Fruit fly (Drosophila melanogaster) whole organism, embryonic: Measurements from ENCODE around the gene Coq7.
A peak's percentile ranks its signal among the peaks of the same experiment; 100 is the strongest.

ENCODE experiments used
- Abd-B ChIP-seq: fragments of 200-800 bp; sonication (Bioruptor generic); optimal IDR thresholded peaks from 2 replicates; lab custom pipeline; 2018; ENCODE audit warnings: missing biosample characterization, mild to moderate bottlenecking, missing genetic modification characterization, moderate library complexity
- CG10959 ChIP-seq: fragments of 200-800 bp; sonication (Bioruptor generic); IDR thresholded peaks from 2 replicates; pipeline ENCODE4 v1.3.6; 2022; ENCODE audit warnings: missing biosample characterization, missing genetic modification characterization
- CG10979 ChIP-seq: fragments of 200-800 bp; sonication (Bioruptor generic); optimal IDR thresholded peaks from 2 replicates; lab custom pipeline; 2018; ENCODE audit warnings: missing biosample characterization, mild to moderate bottlenecking, missing genetic modification characterization, moderate library complexity
- CG12104 ChIP-seq: fragments of 200-800 bp; sonication (Bioruptor generic); optimal IDR thresholded peaks from 3 replicates; lab custom pipeline; 2016; ENCODE audit warnings: missing biosample characterization, missing genetic modification characterization
- CG12236 ChIP-seq: fragments of 200-800 bp; sonication (Bioruptor generic); optimal IDR thresholded peaks from 2 replicates; lab custom pipeline; 2016; ENCODE audit warnings: missing biosample characterization, missing genetic modification characterization
- CG14710 ChIP-seq: fragments of 200-800 bp; sonication (Bioruptor generic); optimal IDR thresholded peaks from 3 replicates; lab custom pipeline; 2019; ENCODE audit warnings: missing biosample characterization, mild to moderate bottlenecking, missing genetic modification characterization, moderate library complexity
- CG15514 ChIP-seq: fragments of 200-800 bp; sonication (Bioruptor generic); optimal IDR thresholded peaks from 3 replicates; lab custom pipeline; 2017; ENCODE audit warnings: missing biosample characterization, missing genetic modification characterization, mild to moderate bottlenecking, moderate library complexity, missing genetic modification reagents
- CG15696 ChIP-seq: fragments of 200-800 bp; sonication (Bioruptor generic); optimal IDR thresholded peaks from 2 replicates; lab custom pipeline; 2019; ENCODE audit warnings: missing biosample characterization, mild to moderate bottlenecking, missing genetic modification characterization, moderate library complexity
- CG1647 ChIP-seq: fragments of 200-800 bp; sonication (Bioruptor generic); optimal IDR thresholded peaks from 3 replicates; lab custom pipeline; 2016; ENCODE audit warnings: missing biosample characterization, missing genetic modification characterization
- CG16813 ChIP-seq: fragments of 200-800 bp; sonication (Bioruptor generic); IDR thresholded peaks from 3 replicates; pipeline ENCODE4 v1.3.6; 2022; ENCODE audit warnings: missing biosample characterization, missing genetic modification characterization; ENCODE audit not compliant: partially characterized antibody
- CG18011 ChIP-seq: fragments of 200-800 bp; sonication (Bioruptor generic); optimal IDR thresholded peaks from 2 replicates; lab custom pipeline; 2017; ENCODE audit warnings: missing biosample characterization, missing genetic modification characterization, mild to moderate bottlenecking, moderate library complexity, missing genotype
- CG31388 ChIP-seq: fragments of 200-800 bp; sonication (Bioruptor generic); optimal IDR thresholded peaks from 2 replicates; lab custom pipeline; 2016; ENCODE audit warnings: missing biosample characterization, missing genetic modification characterization
- CG32772 ChIP-seq: fragments of 200-800 bp; sonication (Bioruptor generic); IDR thresholded peaks from 2 replicates; pipeline ENCODE4 v1.3.6; 2022; ENCODE audit warnings: missing biosample characterization, missing genetic modification characterization
- CG4282 ChIP-seq: fragments of 200-800 bp; sonication (Bioruptor generic); optimal IDR thresholded peaks from 2 replicates; lab custom pipeline; 2016; ENCODE audit warnings: missing biosample characterization, missing genetic modification characterization
- CG9727 ChIP-seq: fragments of 200-800 bp; sonication (Bioruptor generic); optimal IDR thresholded peaks from 3 replicates; lab custom pipeline; 2017; ENCODE audit warnings: missing biosample characterization, mild to moderate bottlenecking, missing genetic modification characterization
- Deaf1 ChIP-seq: fragments of 200-800 bp; optimal IDR thresholded peaks from 3 replicates; lab custom pipeline; 2019; ENCODE audit warnings: missing biosample characterization, mild to moderate bottlenecking, missing genetic modification characterization, moderate library complexity
- Doc3 ChIP-seq: fragments of 200-800 bp; sonication (Bioruptor generic); IDR thresholded peaks from 3 replicates; pipeline ENCODE4 v1.3.6; 2022; ENCODE audit warnings: missing biosample characterization, missing genetic modification characterization; ENCODE audit not compliant: partially characterized antibody
- Dp ChIP-seq: fragments of 200-800 bp; sonication (Bioruptor generic); optimal IDR thresholded peaks from 2 replicates; lab custom pipeline; 2018; ENCODE audit warnings: missing biosample characterization, mild to moderate bottlenecking, missing genetic modification characterization, moderate library complexity
- E2f1 ChIP-seq: fragments of 200-800 bp; sonication (Bioruptor generic); IDR thresholded peaks from 2 replicates; pipeline ENCODE4 v1.3.6; 2022; ENCODE audit warnings: missing biosample characterization, missing genetic modification characterization
- Elba2 ChIP-seq: fragments of 200-800 bp; sonication (Bioruptor generic); optimal IDR thresholded peaks from 3 replicates; lab custom pipeline; 2016; ENCODE audit warnings: missing biosample characterization, missing genetic modification characterization
- H2.0 ChIP-seq: fragments of 200-800 bp; sonication (Bioruptor generic); IDR thresholded peaks from 2 replicates; pipeline ENCODE4 v1.3.6; 2022; ENCODE audit warnings: missing biosample characterization, missing genetic modification characterization
- HLH4C ChIP-seq: fragments of 200-800 bp; sonication (Bioruptor generic); IDR thresholded peaks from 3 replicates; pipeline ENCODE4 v1.3.6; 2022; ENCODE audit warnings: missing biosample characterization, missing genetic modification characterization; ENCODE audit not compliant: partially characterized antibody
- Lim3 ChIP-seq: fragments of 200-800 bp; sonication (Bioruptor generic); IDR thresholded peaks from 2 replicates; pipeline ENCODE4 v1.3.6; 2022; ENCODE audit warnings: missing biosample characterization, missing genetic modification characterization
- Mad ChIP-seq: fragments of 200-800 bp; sonication (Bioruptor generic); optimal IDR thresholded peaks from 2 replicates; lab custom pipeline; 2016; ENCODE audit warnings: missing biosample characterization, missing genetic modification characterization
- Med ChIP-seq: fragments of 200-800 bp; sonication (Bioruptor generic); peaks from one replicate; lab custom pipeline; 2016; ENCODE audit warnings: missing biosample characterization, missing genetic modification characterization, mild to moderate bottlenecking, inconsistent platforms, moderate library complexity
- Mrtf ChIP-seq: fragments of 200-800 bp; sonication (Bioruptor generic); IDR thresholded peaks from 3 replicates; pipeline ENCODE4 v1.3.6; 2022; ENCODE audit warnings: missing biosample characterization, missing genetic modification characterization
- Sry-β ChIP-seq: fragments of 200-800 bp; sonication (Bioruptor generic); optimal IDR thresholded peaks from 2 replicates; lab custom pipeline; 2018; ENCODE audit warnings: missing biosample characterization, mild to moderate bottlenecking, missing genetic modification characterization, moderate library complexity
- Ssrp ChIP-seq: fragments of 200-800 bp; sonication (Bioruptor generic); optimal IDR thresholded peaks from 2 replicates; lab custom pipeline; 2018; ENCODE audit warnings: missing biosample characterization, mild to moderate bottlenecking, missing genetic modification characterization, moderate library complexity
- amos ChIP-seq: fragments of 200-800 bp; sonication (Bioruptor generic); IDR thresholded peaks from 2 replicates; pipeline ENCODE4 v1.3.6; 2022; ENCODE audit warnings: missing biosample characterization, missing genetic modification characterization; ENCODE audit not compliant: partially characterized antibody
- bbx ChIP-seq: fragments of 200-800 bp; sonication (Bioruptor generic); IDR thresholded peaks from 2 replicates; pipeline ENCODE4 v1.3.6; 2022; ENCODE audit warnings: missing biosample characterization, missing genetic modification characterization; ENCODE audit not compliant: partially characterized antibody
- cad ChIP-seq: fragments of >200 bp; optimal IDR thresholded peaks from 2 replicates; lab custom pipeline; 2017; ENCODE audit warnings: missing biosample characterization, missing genetic modification characterization
- chm ChIP-seq: fragments of 200-800 bp; sonication (Bioruptor generic); IDR thresholded peaks from 2 replicates; pipeline ENCODE4 v1.3.6; 2022; ENCODE audit warnings: missing biosample characterization, missing genetic modification characterization
- cwo ChIP-seq: fragments of 200-800 bp; sonication (Bioruptor generic); optimal IDR thresholded peaks from 3 replicates; lab custom pipeline; 2017; ENCODE audit warnings: missing biosample characterization, missing genetic modification characterization, mild to moderate bottlenecking, moderate library complexity, missing genetic modification reagents
- dmrt99B ChIP-seq: fragments of 200-800 bp; sonication (Bioruptor generic); optimal IDR thresholded peaks from 2 replicates; lab custom pipeline; 2018; ENCODE audit warnings: missing biosample characterization, mild to moderate bottlenecking, missing genetic modification characterization, moderate library complexity
- ems ChIP-seq: fragments of 200-800 bp; sonication (Bioruptor generic); optimal IDR thresholded peaks from 3 replicates; lab custom pipeline; 2016; ENCODE audit warnings: missing biosample characterization, missing genetic modification characterization
- fd3F ChIP-seq: fragments of 200-800 bp; sonication (Bioruptor generic); optimal IDR thresholded peaks from 2 replicates; lab custom pipeline; 2018; ENCODE audit warnings: missing biosample characterization, mild to moderate bottlenecking, missing genetic modification characterization, moderate library complexity
- ftz-f1 ChIP-seq: fragments of 200-800 bp; sonication (Bioruptor generic); optimal IDR thresholded peaks from 2 replicates; lab custom pipeline; 2016; ENCODE audit warnings: missing biosample characterization, missing genetic modification characterization
- gfzf ChIP-seq: fragments of 200-800 bp; sonication (Bioruptor generic); optimal IDR thresholded peaks from 2 replicates; lab custom pipeline; 2016; ENCODE audit warnings: missing biosample characterization, mild to moderate bottlenecking, missing genetic modification characterization, moderate library complexity
- grn ChIP-seq: fragments of 200-800 bp; sonication (Bioruptor generic); optimal IDR thresholded peaks from 3 replicates; lab custom pipeline; 2017; ENCODE audit warnings: missing biosample characterization, missing genetic modification characterization
- gsb ChIP-seq: fragments of 200-800 bp; sonication (Bioruptor generic); IDR thresholded peaks from 2 replicates; pipeline ENCODE4 v1.3.6; 2022; ENCODE audit warnings: missing biosample characterization, missing genetic modification characterization
- ind ChIP-seq: fragments of 200-800 bp; sonication (Bioruptor generic); optimal IDR thresholded peaks from 3 replicates; lab custom pipeline; 2016; ENCODE audit warnings: missing biosample characterization, missing genetic modification characterization
- kni ChIP-seq: fragments of 200-800 bp; sonication (Bioruptor generic); optimal IDR thresholded peaks from 3 replicates; lab custom pipeline; 2017; ENCODE audit warnings: mild to moderate bottlenecking, missing biosample characterization, missing genetic modification reagents, missing genetic modification characterization
- pita ChIP-seq: fragments of 200-800 bp; sonication (Bioruptor generic); optimal IDR thresholded peaks from 2 replicates; lab custom pipeline; 2017; ENCODE audit warnings: missing biosample characterization, mild to moderate bottlenecking, missing genetic modification characterization
- row ChIP-seq: fragments of 200-800 bp; sonication (Bioruptor generic); IDR thresholded peaks from 3 replicates; pipeline ENCODE4 v1.3.6; 2022; ENCODE audit warnings: missing biosample characterization, missing genetic modification characterization
- sim ChIP-seq: fragments of 200-800 bp; sonication (Bioruptor generic); IDR thresholded peaks from 2 replicates; pipeline ENCODE4 v1.3.6; 2022; ENCODE audit warnings: missing biosample characterization, missing genetic modification characterization
- stwl ChIP-seq: fragments of 200-800 bp; sonication (Bioruptor generic); optimal IDR thresholded peaks from 3 replicates; lab custom pipeline; 2018; ENCODE audit warnings: missing biosample characterization, mild to moderate bottlenecking, missing genetic modification characterization, moderate library complexity
- tap ChIP-seq: fragments of 200-800 bp; optimal IDR thresholded peaks from 3 replicates; lab custom pipeline; 2019; ENCODE audit warnings: missing biosample characterization, mild to moderate bottlenecking, missing genetic modification characterization, moderate library complexity
- usp ChIP-seq: fragments of >200 bp; optimal IDR thresholded peaks from 2 replicates; lab custom pipeline; 2017; ENCODE audit warnings: missing biosample characterization, missing genetic modification characterization
- yki ChIP-seq: fragments of >200 bp; optimal IDR thresholded peaks from 3 replicates; lab custom pipeline; 2018
- z ChIP-seq: fragments of 200-800 bp; sonication (Bioruptor generic); IDR thresholded peaks from 3 replicates; pipeline ENCODE4 v1.3.6; 2022; ENCODE audit warnings: missing biosample characterization, missing genetic modification characterization
- zfh1 ChIP-seq: fragments of 200-800 bp; sonication (Bioruptor generic); IDR thresholded peaks from 3 replicates; pipeline ENCODE4 v1.3.6; 2022; ENCODE audit warnings: missing biosample characterization, missing genetic modification characterization

Gene Coq7

dm6 chrX:6794190-6794589, 23.2 kb downstream of the Coq7 start (continued):
- TF ChIP-seq CG15696 (peak; percentile 26), CG12104 (GFP tag; lab: Kevin White, UChicago) (peak; percentile 65), tap (tag; lab: Kevin White, UChicago) (peak; percentile 77), Mrtf (GFP tag; lab: Robert Waterston, UW) (peak; percentile 79), CG32772 (GFP tag; lab: Robert Waterston, UW) (peak; percentile 63), H2.0 (GFP tag; lab: Robert Waterston, UW) (peak; percentile 88), CG10959 (GFP tag; lab: Robert Waterston, UW) (peak; percentile 74), Med (GFP tag; lab: Kevin White, UChicago) (peak; percentile 98), HLH4C (GFP tag; lab: Robert Waterston, UW) (no peak), kni (GFP tag; lab: Kevin White, UChicago) (no peak), Dp (GFP tag; lab: Kevin White, UChicago) (no peak), CG31388 (GFP tag; lab: Kevin White, UChicago) (peak; percentile 46), grn (GFP tag; lab: Kevin White, UChicago) (no peak), CG4282 (GFP tag; lab: Kevin White, UChicago) (peak; percentile 50), amos (GFP tag; lab: Robert Waterston, UW) (no peak), CG9727 (GFP tag; lab: Kevin White, UChicago) (peak; percentile 67), sim (GFP tag; lab: Robert Waterston, UW) (peak; percentile 59; the same call in 1 of the 2 replicates), gfzf (GFP tag; lab: Kevin White, UChicago) (no peak), Deaf1 (tag; lab: Kevin White, UChicago) (peak; percentile 39), Doc3 (no peak), ftz-f1 (no peak), dmrt99B (tag; lab: Kevin White, UChicago) (peak; percentile 89), CG14710 (peak; percentile 41), pita (GFP tag; lab: Kevin White, UChicago) (no peak), Elba2 (no peak), Ssrp (tag; lab: Kevin White, UChicago) (peak; percentile 71), z (GFP tag; lab: Robert Waterston, UW) (no peak), CG18011 (peak; percentile 62), bbx (GFP tag; lab: Robert Waterston, UW) (no peak), usp (GFP tag; lab: Kevin White, UChicago) (no peak), ems (GFP tag; lab: Kevin White, UChicago) (peak; percentile 82), stwl (tag; lab: Kevin White, UChicago) (no peak), Lim3 (GFP tag; lab: Robert Waterston, UW) (peak; percentile 54; the same call in 1 of the 2 replicates), CG10979 (tag; lab: Kevin White, UChicago) (peak; percentile 68), gsb (GFP tag; lab: Robert Waterston, UW) (peak; percentile 83), cwo (GFP tag; lab: Kevin White, UChicago) (peak; percentile 68), CG16813 (GFP tag; lab: Robert Waterston, UW) (no peak), row (peak; percentile 84), Mad (GFP tag; lab: Kevin White, UChicago) (peak; percentile 78), CG12236 (GFP tag; lab: Kevin White, UChicago) (peak; percentile 73), yki (no peak), CG15514 (GFP tag; lab: Kevin White, UChicago) (peak; percentile 72), E2f1 (GFP tag; lab: Robert Waterston, UW) (peak; percentile 78), Sry-β (GFP tag; lab: Kevin White, UChicago) (no peak), chm (peak; percentile 73; the same call in 1 of the 2 replicates), CG1647 (peak; percentile 78), cad (GFP tag; lab: Kevin White, UChicago) (no peak), fd3F (peak; percentile 77), zfh1 (GFP tag; lab: Robert Waterston, UW) (peak; percentile 87), ind (GFP tag; lab: Kevin White, UChicago) (peak; percentile 85), Abd-B (GFP tag; lab: Kevin White, UChicago) (peak; percentile 81)
